Fruit fly (Drosophila melanogaster): ENCODE results near the gene Mettl5.

The Mettl5 gene

DNA sequence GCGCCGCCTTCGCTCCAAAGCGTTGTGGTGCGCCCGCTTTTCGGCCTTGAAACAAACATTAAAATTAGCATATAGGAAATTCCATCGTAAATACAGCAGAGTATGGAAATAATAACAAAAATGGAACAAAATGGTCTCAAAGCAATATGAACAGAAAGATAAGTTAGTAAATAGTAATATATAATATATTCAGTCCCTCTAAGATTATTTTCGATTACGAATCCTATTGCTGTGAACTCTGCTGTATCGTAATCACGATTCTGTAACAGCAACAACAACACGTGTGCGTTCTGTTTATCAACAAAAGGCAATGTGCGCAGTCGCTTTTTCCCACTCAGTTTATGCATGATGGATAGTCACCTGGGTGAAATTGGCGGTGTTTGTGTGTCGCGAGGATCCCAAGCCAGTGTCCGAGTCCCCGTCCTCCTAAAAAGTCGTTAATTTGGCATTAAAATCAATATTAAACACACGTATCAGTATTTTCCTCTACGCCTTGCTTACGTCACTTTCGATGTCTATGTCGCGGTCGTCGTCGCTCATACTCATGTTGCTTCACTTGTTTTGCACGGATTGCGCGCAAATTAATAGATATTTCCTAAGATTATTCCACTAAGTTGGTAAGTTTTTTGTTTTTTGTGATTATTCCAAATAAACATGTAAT lies at the start of gene Mettl5, which contains the start of gene CG42374:
TSS of gene Mettl5 (plus strand) at position 287 of the 661 bp plus-strand sequence.
TSS of gene CG42374 (plus strand) at position 287 of the 661 bp plus-strand sequence.
- TF ChIP-seq CG17801 (GFP tag; optimal IDR thresholded peaks at IDR 0.05; ENCODE audit: partially characterized antibody), result no peak

- TF ChIP-seq CG17801 (GFP tag; optimal IDR thresholded peaks at IDR 0.05; ENCODE audit: partially characterized antibody), result no peak
These were observed 49.3 kb upstream of the Mettl5 start for dm6 chr3L:19214223-19214622.

DNA sequence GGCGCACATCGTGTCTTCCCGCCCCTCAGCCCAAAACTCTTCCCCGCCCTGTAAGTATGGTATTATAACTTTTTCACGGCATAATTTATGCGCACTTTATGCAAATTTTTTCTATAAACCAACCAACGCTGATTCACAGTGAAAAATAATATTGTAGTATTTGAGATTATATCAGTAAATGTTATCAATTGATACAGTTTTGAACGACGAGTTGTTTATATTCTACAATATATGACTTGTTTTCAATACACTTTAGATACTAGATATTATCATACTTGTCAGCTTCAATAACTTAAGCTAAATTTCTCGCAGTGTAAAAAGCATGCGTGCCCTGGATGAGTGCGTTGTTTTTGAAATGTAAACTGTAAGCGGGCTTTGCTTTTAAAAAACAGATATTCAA lies 47.2 kb upstream of the Mettl5 start:
- TF ChIP-seq CG17801 (GFP tag; optimal IDR thresholded peaks at IDR 0.05; ENCODE audit: partially characterized antibody), result no peak

DNA sequence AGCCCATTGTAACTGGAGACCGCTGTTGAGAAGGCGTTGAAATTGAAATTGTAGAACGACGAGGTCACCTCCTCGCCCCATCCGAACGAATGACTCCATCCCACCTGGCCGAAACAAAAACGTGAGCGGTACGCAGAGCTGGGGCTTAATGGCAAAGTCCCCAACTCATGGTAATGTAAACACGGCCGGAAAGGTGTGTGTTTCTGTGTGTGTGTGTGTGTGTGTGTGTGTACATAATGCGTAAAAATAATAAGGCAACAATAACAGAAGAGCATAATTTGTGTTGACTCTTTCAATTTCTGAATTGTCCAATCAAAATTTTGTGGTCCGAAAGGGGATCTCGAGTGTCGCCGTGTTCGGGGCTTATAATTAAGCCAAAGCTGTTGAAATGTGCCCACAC lies 42.1 kb upstream of the Mettl5 start:
- no peak for TF ChIP-seq CG17801 (GFP tag; optimal IDR thresholded peaks at IDR 0.05; ENCODE audit: partially characterized antibody)

dm6 chr3L:19225687-19226086 lies 37.9 kb upstream of the Mettl5 start:
- no peak for TF ChIP-seq CG17801 (GFP tag; optimal IDR thresholded peaks at IDR 0.05; ENCODE audit: partially characterized antibody)

DNA sequence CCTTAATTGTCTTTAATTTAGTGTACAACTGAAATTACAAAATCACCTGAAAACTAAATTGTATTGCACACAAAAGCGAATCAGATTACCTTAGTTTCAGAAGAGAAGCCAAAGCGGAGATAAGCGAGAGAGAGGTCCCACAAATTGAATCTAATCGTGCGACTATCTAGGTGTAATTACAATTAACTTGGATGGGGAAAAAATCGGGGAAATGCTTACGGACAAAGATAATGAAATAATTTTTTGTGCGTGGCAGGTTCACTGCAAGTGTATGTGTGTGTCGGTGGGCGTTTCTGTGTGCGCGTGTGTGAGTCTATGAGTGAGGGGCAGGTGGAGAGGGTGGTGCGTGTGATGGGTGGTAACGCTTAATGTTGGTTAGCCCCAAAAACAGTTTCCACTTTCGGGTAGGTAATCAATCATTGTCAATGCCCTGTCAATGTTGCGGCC lies 35.2 kb upstream of the Mettl5 start:
- TF ChIP-seq CG17801 (GFP tag; optimal IDR thresholded peaks at IDR 0.05; ENCODE audit: partially characterized antibody), result no peak

DNA sequence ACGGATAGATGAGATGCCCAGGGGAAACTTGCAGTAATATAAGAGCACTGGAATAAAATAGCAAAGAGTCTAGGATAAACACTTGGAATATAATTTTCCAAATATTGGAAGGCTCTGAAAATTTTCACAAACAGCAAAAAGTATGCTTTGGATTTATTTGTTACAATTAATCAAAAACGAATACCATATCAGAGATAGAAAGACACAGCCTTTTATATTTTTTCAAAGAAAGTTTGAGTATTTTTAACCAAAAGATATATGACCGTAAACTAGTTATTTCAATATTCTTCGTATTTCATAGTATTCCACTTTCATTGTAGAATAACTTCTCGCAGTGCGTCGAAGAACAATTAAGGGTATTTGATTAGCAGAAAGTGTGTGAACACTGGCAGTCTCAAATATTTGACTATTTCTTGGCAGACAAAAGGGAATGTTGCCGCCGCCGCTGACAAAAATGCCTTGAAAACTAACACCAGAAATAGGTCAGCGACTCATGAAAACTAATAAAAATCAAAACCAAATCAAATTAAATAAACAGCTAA lies 34.6 kb upstream of the Mettl5 start:
- no peak for TF ChIP-seq CG17801 (GFP tag; optimal IDR thresholded peaks at IDR 0.05; ENCODE audit: partially characterized antibody)

dm6 chr3L:19229491-19229890 lies 34.1 kb upstream of the Mettl5 start:
- no peak for TF ChIP-seq CG17801 (GFP tag; optimal IDR thresholded peaks at IDR 0.05; ENCODE audit: partially characterized antibody)

- TF ChIP-seq CG17801 (GFP tag; optimal IDR thresholded peaks at IDR 0.05; ENCODE audit: partially characterized antibody), result no peak
These were observed 32.6 kb upstream of the Mettl5 start for dm6 chr3L:19230801-19231547.

dm6 chr3L:19231608-19232007 lies 32.0 kb upstream of the Mettl5 start:
- TF ChIP-seq CG17801 (GFP tag; optimal IDR thresholded peaks at IDR 0.05; ENCODE audit: partially characterized antibody), result no peak

- TF ChIP-seq CG17801 (GFP tag; optimal IDR thresholded peaks at IDR 0.05; ENCODE audit: partially characterized antibody), result no peak
These were observed 29.5 kb upstream of the Mettl5 start for dm6 chr3L:19233798-19234781.

DNA sequence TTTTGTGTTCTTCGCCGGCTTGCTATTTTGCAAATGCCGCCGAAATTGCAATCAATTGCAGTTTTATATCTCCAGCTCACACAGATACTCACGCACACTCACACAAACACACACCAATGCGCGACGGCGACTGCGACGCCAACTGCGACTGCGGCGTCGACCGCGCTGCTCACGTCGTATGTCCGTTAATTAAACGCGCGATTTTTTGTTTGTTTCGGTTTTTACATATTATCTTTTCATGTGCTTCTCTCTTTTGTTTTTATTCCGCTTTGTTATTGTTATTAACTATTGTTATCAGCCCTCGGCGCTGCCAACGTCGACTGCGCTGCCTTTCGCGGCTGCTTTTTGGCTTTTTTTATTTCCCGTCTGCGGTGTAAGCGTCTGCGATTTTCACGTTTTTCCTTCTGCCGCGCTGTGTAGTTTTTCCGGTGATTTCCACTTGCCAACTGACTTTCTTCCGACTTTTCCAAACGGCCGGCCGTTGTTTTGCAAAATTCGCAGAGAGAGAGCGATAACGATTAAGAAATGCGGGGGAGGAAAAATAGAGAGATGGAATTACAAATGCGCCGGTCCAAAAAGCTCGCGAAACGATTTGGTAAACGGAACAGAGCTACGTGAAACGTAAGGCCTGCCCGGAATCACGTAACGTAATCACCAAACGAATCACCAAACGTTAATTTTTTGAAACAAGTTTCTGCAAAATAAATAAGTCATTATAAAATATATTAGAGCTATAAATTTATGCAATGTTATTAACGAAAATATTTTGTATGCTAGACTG lies 28.5 kb upstream of the Mettl5 start, which contains the start of gene fz2:
TSS of gene fz2 (minus strand) at position 452 of the 781 bp plus-strand sequence.
- TF ChIP-seq CG17801 (GFP tag; optimal IDR thresholded peaks at IDR 0.05; ENCODE audit: partially characterized antibody), result no peak

- TF ChIP-seq CG17801 (GFP tag; optimal IDR thresholded peaks at IDR 0.05; ENCODE audit: partially characterized antibody), result no peak
These were observed 27.5 kb upstream of the Mettl5 start, which contains the start of gene CG33647 for dm6 chr3L:19236060-19236459. TSS of gene CG33647 (plus strand) at chr3L:19236360.

dm6 chr3L:19236554-19236953 lies 27.0 kb upstream of the Mettl5 start:
- TF ChIP-seq CG17801 (GFP tag; optimal IDR thresholded peaks at IDR 0.05; ENCODE audit: partially characterized antibody), result no peak

All from ovary, adult (tissue).